Fruit fly (Drosophila melanogaster) whole organism, embryonic: Measurements from ENCODE around the gene Sodh1.

Source experiments
- Abd-B ChIP-seq: fragments of 200-800 bp; sonication (Bioruptor generic); optimal IDR thresholded peaks from 2 replicates; lab custom pipeline; 2018; ENCODE audit warnings: missing biosample characterization, mild to moderate bottlenecking, missing genetic modification characterization, moderate library complexity
- Adf1 ChIP-seq: fragments of 200-800 bp; sonication (Bioruptor generic); IDR thresholded peaks from 2 replicates; pipeline ENCODE4 v1.3.6; 2022; ENCODE audit warnings: missing biosample characterization, missing genetic modification characterization
- Bdp1 ChIP-seq: fragments of 200-800 bp; sonication (Bioruptor generic); optimal IDR thresholded peaks from 3 replicates; lab custom pipeline; 2016; ENCODE audit warnings: missing biosample characterization, missing genetic modification characterization
- CG1024 ChIP-seq: fragments of 200-800 bp; sonication (Bioruptor generic); IDR thresholded peaks from 2 replicates; pipeline ENCODE4 v1.3.6; 2022; ENCODE audit warnings: missing biosample characterization, missing genetic modification characterization
- CG10267 ChIP-seq: fragments of 200-800 bp; sonication (Bioruptor generic); optimal IDR thresholded peaks from 2 replicates; lab custom pipeline; 2018; ENCODE audit warnings: missing biosample characterization, mild to moderate bottlenecking, missing genetic modification characterization, moderate library complexity
- CG10431 ChIP-seq: fragments of 200-800 bp; sonication (Bioruptor generic); optimal IDR thresholded peaks from 3 replicates; lab custom pipeline; 2018; ENCODE audit warnings: missing biosample characterization, mild to moderate bottlenecking, missing genetic modification characterization
- CG14014 ChIP-seq: fragments of 200-800 bp; sonication (Bioruptor generic); IDR thresholded peaks from 2 replicates; pipeline ENCODE4 v1.3.6; 2022; ENCODE audit warnings: missing biosample characterization, missing genetic modification characterization
- CG14710 ChIP-seq: fragments of 200-800 bp; sonication (Bioruptor generic); optimal IDR thresholded peaks from 3 replicates; lab custom pipeline; 2019; ENCODE audit warnings: missing biosample characterization, mild to moderate bottlenecking, missing genetic modification characterization, moderate library complexity
- CG17328 ChIP-seq: fragments of 200-800 bp; sonication (Bioruptor generic); IDR thresholded peaks from 2 replicates; pipeline ENCODE4 v1.3.6; 2022; ENCODE audit warnings: missing biosample characterization, missing genetic modification characterization
- CG17361 ChIP-seq: fragments of 200-800 bp; sonication (Bioruptor generic); IDR thresholded peaks from 3 replicates; pipeline ENCODE4 v1.3.6; 2022; ENCODE audit warnings: missing biosample characterization, missing genetic modification characterization
- CG17385 ChIP-seq: fragments of 200-800 bp; sonication (Bioruptor generic); optimal IDR thresholded peaks from 3 replicates; lab custom pipeline; 2018; ENCODE audit warnings: missing biosample characterization, mild to moderate bottlenecking, missing genetic modification characterization
- CG17568 ChIP-seq: fragments of 200-800 bp; sonication (Bioruptor generic); optimal IDR thresholded peaks from 2 replicates; lab custom pipeline; 2018; ENCODE audit warnings: missing biosample characterization, mild to moderate bottlenecking, missing genetic modification characterization, moderate library complexity
- CG18476 ChIP-seq: fragments of 200-800 bp; sonication (Bioruptor generic); optimal IDR thresholded peaks from 2 replicates; lab custom pipeline; 2016; ENCODE audit warnings: missing biosample characterization, mild to moderate bottlenecking, missing genetic modification characterization
- CG31441 ChIP-seq: fragments of 200-800 bp; sonication (Bioruptor generic); IDR thresholded peaks from 2 replicates; pipeline ENCODE4 v1.3.6; 2022; ENCODE audit warnings: missing biosample characterization, missing genetic modification characterization
- CG42726 ChIP-seq: fragments of 200-800 bp; sonication (Bioruptor generic); IDR thresholded peaks from 2 replicates; pipeline ENCODE4 v1.3.6; 2022; ENCODE audit warnings: missing biosample characterization, missing genetic modification characterization; ENCODE audit not compliant: partially characterized antibody
- CG4617 ChIP-seq: fragments of 200-800 bp; sonication (Bioruptor generic); optimal IDR thresholded peaks from 3 replicates; lab custom pipeline; 2016; ENCODE audit warnings: missing biosample characterization, missing genetic modification characterization, borderline replicate concordance
- CG4854 ChIP-seq: fragments of 200-800 bp; sonication (Bioruptor generic); optimal IDR thresholded peaks from 2 replicates; lab custom pipeline; 2016; ENCODE audit warnings: missing biosample characterization, missing genetic modification characterization, inconsistent platforms
- CG6175 ChIP-seq: fragments of 200-800 bp; sonication (Bioruptor generic); IDR thresholded peaks from 3 replicates; pipeline ENCODE4 v1.3.6; 2022; ENCODE audit warnings: missing biosample characterization, missing genetic modification characterization
- CG6272 ChIP-seq: fragments of 200-800 bp; sonication (Bioruptor generic); IDR thresholded peaks from 2 replicates; pipeline ENCODE4 v1.3.6; 2022; ENCODE audit warnings: missing biosample characterization, missing genetic modification characterization
- CG7987 ChIP-seq: fragments of 200-800 bp; sonication (Bioruptor generic); optimal IDR thresholded peaks from 2 replicates; lab custom pipeline; 2018; ENCODE audit warnings: missing biosample characterization, mild to moderate bottlenecking, missing genetic modification characterization, moderate library complexity
- CG8924 ChIP-seq: fragments of 200-800 bp; optimal IDR thresholded peaks from 3 replicates; lab custom pipeline; 2019; ENCODE audit warnings: missing biosample characterization, mild to moderate bottlenecking, missing genetic modification characterization, moderate library complexity
- Fer3 ChIP-seq: fragments of 200-800 bp; sonication (Bioruptor generic); optimal IDR thresholded peaks from 2 replicates; lab custom pipeline; 2018; ENCODE audit warnings: missing biosample characterization, mild to moderate bottlenecking, missing genetic modification characterization, moderate library complexity
- HHEX ChIP-seq: fragments of 200-800 bp; sonication (Bioruptor generic); optimal IDR thresholded peaks from 3 replicates; lab custom pipeline; 2017; ENCODE audit warnings: missing biosample characterization, mild to moderate bottlenecking, missing genetic modification characterization, missing genetic modification reagents
- HLH4C ChIP-seq: fragments of 200-800 bp; sonication (Bioruptor generic); IDR thresholded peaks from 3 replicates; pipeline ENCODE4 v1.3.6; 2022; ENCODE audit warnings: missing biosample characterization, missing genetic modification characterization; ENCODE audit not compliant: partially characterized antibody
- Hmx ChIP-seq: fragments of 200-800 bp; sonication (Bioruptor generic); optimal IDR thresholded peaks from 2 replicates; lab custom pipeline; 2016; ENCODE audit warnings: missing biosample characterization, missing genetic modification characterization
- MBD-R2 ChIP-seq: fragments of 200-800 bp; sonication (Bioruptor generic); IDR thresholded peaks from 2 replicates; pipeline ENCODE4 v1.3.6; 2022; ENCODE audit warnings: missing biosample characterization, missing genetic modification characterization
- Mrtf ChIP-seq: fragments of 200-800 bp; sonication (Bioruptor generic); IDR thresholded peaks from 3 replicates; pipeline ENCODE4 v1.3.6; 2022; ENCODE audit warnings: missing biosample characterization, missing genetic modification characterization
- NFAT ChIP-seq: fragments of 200-800 bp; sonication (Bioruptor generic); IDR thresholded peaks from 2 replicates; pipeline ENCODE4 v1.3.6; 2022; ENCODE audit warnings: missing biosample characterization, missing genetic modification characterization
- Nf-YC ChIP-seq: fragments of 200-800 bp; optimal IDR thresholded peaks from 3 replicates; lab custom pipeline; 2019; ENCODE audit warnings: missing biosample characterization, mild to moderate bottlenecking, missing genetic modification characterization, moderate library complexity
- YL-1 ChIP-seq: fragments of 200-800 bp; sonication (Bioruptor generic); optimal IDR thresholded peaks from 3 replicates; lab custom pipeline; 2017; ENCODE audit warnings: missing biosample characterization, mild to moderate bottlenecking, missing genetic modification characterization
- bbx ChIP-seq: fragments of 200-800 bp; sonication (Bioruptor generic); IDR thresholded peaks from 2 replicates; pipeline ENCODE4 v1.3.6; 2022; ENCODE audit warnings: missing biosample characterization, missing genetic modification characterization; ENCODE audit not compliant: partially characterized antibody
- bcd ChIP-seq: fragments of 200-800 bp; sonication (Bioruptor generic); optimal IDR thresholded peaks from 2 replicates; lab custom pipeline; 2017; ENCODE audit warnings: missing biosample characterization, mild to moderate bottlenecking, missing genetic modification characterization
- bigmax ChIP-seq: fragments of 200-800 bp; sonication (Bioruptor generic); optimal IDR thresholded peaks from 2 replicates; lab custom pipeline; 2018; ENCODE audit warnings: missing biosample characterization, mild to moderate bottlenecking, missing genetic modification characterization
- bsh ChIP-seq, 2 experiments: fragments of 200-800 bp; sonication (Bioruptor generic); optimal IDR thresholded peaks; 2 replicates each; lab custom pipeline; 2017 to 2018; ENCODE audit warnings: mild to moderate bottlenecking in 2 of 2, missing biosample characterization in 2 of 2, missing genetic modification characterization in 2 of 2, moderate library complexity in 1 of 2
- emc ChIP-seq: fragments of 200-800 bp; sonication (Bioruptor generic); optimal IDR thresholded peaks from 2 replicates; lab custom pipeline; 2016; ENCODE audit warnings: missing biosample characterization, missing genetic modification characterization
- fd64A ChIP-seq: fragments of 200-800 bp; sonication (Bioruptor generic); optimal IDR thresholded peaks from 3 replicates; lab custom pipeline; 2018; ENCODE audit warnings: missing biosample characterization, mild to moderate bottlenecking, missing genetic modification characterization
- grn ChIP-seq: fragments of 200-800 bp; sonication (Bioruptor generic); optimal IDR thresholded peaks from 3 replicates; lab custom pipeline; 2017; ENCODE audit warnings: missing biosample characterization, missing genetic modification characterization
- gsb ChIP-seq: fragments of 200-800 bp; sonication (Bioruptor generic); IDR thresholded peaks from 2 replicates; pipeline ENCODE4 v1.3.6; 2022; ENCODE audit warnings: missing biosample characterization, missing genetic modification characterization
- hb ChIP-seq: fragments of 200-800 bp; sonication (Bioruptor generic); IDR thresholded peaks from 3 replicates; pipeline ENCODE4 v1.3.6; 2022; ENCODE audit warnings: missing biosample characterization, missing genetic modification characterization; ENCODE audit not compliant: partially characterized antibody
- kni ChIP-seq: fragments of 200-800 bp; sonication (Bioruptor generic); optimal IDR thresholded peaks from 3 replicates; lab custom pipeline; 2017; ENCODE audit warnings: mild to moderate bottlenecking, missing biosample characterization, missing genetic modification reagents, missing genetic modification characterization
- lola ChIP-seq, 3 experiments: fragments of >200 bp in 2 of 3; fragments of 200-800 bp in 1 of 3; sonication (Bioruptor generic) in 1 of 3; optimal IDR thresholded peaks; 2 replicates each; lab custom pipeline; 2017 to 2019; ENCODE audit warnings: missing biosample characterization in 3 of 3, missing genetic modification characterization in 3 of 3, mild to moderate bottlenecking in 1 of 3, moderate library complexity in 1 of 3
- lov ChIP-seq, 2 experiments: fragments of 200-800 bp in 1 of 2; fragments of >200 bp in 1 of 2; sonication (Bioruptor generic) in 1 of 2; IDR thresholded peaks in 1 of 2; optimal IDR thresholded peaks in 1 of 2; 2 replicates in 1 of 2; 3 replicates in 1 of 2; pipeline versions ENCODE4 v1.3.6 to Lab custom; 2017 to 2022; ENCODE audit warnings: missing biosample characterization in 1 of 2, missing genetic modification characterization in 1 of 2
- sob ChIP-seq: fragments of 200-800 bp; sonication (Bioruptor generic); IDR thresholded peaks from 2 replicates; pipeline ENCODE4 v1.3.6; 2022; ENCODE audit warnings: missing biosample characterization, missing genetic modification characterization
- tgo ChIP-seq: fragments of 200-800 bp; sonication (Bioruptor generic); IDR thresholded peaks from 3 replicates; pipeline ENCODE4 v1.3.6; 2022; ENCODE audit warnings: missing biosample characterization, missing genetic modification characterization
- z ChIP-seq: fragments of 200-800 bp; sonication (Bioruptor generic); IDR thresholded peaks from 3 replicates; pipeline ENCODE4 v1.3.6; 2022; ENCODE audit warnings: missing biosample characterization, missing genetic modification characterization
- zen ChIP-seq: fragments of 200-800 bp; sonication (Bioruptor generic); optimal IDR thresholded peaks from 3 replicates; lab custom pipeline; 2018; ENCODE audit warnings: missing biosample characterization, mild to moderate bottlenecking, missing genetic modification characterization, moderate library complexity

The Sodh1 gene

DNA sequence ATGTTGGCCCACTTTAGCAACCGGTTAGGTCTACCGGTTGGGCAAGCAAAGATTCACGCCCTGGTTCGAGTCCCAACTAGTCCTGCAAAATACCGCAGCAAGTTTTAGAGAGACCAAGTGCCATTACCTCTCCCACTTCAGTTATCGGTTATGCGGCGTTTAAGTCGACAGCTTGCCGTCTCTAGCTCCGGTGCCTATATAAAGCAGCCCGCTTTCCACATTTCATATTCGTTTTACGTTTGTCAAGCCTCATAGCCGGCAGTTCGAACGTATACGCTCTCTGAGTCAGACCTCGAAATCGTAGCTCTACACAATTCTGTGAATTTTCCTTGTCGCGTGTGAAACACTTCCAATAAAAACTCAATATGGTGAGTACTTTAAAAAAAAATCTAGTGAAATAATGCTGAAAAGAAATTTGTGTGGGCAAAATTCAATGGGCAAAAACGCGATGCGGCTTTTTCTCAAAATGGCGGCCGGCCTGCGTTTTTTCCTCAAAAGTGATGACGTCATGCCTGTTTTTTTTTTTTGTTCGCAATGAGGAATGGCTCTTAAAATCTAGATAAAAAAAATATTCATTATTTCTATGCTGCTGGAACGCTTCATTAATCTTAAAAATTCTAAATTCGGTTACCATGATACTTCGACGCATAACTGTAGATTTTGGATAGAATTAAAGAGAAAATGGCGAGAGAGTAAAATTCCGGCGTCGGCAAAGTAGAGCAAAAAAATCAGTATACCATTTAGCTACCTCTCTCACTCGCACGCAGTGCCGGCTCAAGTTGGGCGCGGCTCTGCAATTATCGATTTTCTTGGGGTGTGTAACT is 34.5 kb downstream of the Sodh1 start, which contains the start of gene alphaTub84B (continued):
- TF ChIP-seq CG17568 (peak; percentile 48), Adf1 (GFP tag; lab: Robert Waterston, UW) (no peak; the same call in 1 of the 2 replicates), Mrtf (0 out of 3 replicates have a peak, but pooled peaks have one; percentile 26), CG14710 (tag; lab: Kevin White, UChicago) (peak; percentile 54), gsb (GFP tag; lab: Robert Waterston, UW) (peak; percentile 60), CG17361 (GFP tag; lab: Robert Waterston, UW) (peak; percentile 40; the same call in 1 of the 3 replicates), lola (GFP tag; optimal IDR thresholded peaks at IDR 0.05; lab: Kevin White, UChicago) (no peak), CG8924 (tag; lab: Kevin White, UChicago) (peak; percentile 67), bcd (GFP tag; lab: Kevin White, UChicago) (peak; percentile 42), MBD-R2 (peak; percentile 49), CG10267 (peak; percentile 50), CG18476 (GFP tag; lab: Kevin White, UChicago) (peak; percentile 36), HHEX (GFP tag; lab: Kevin White, UChicago) (peak; percentile 74), Hmx (no peak), bigmax (GFP tag; lab: Kevin White, UChicago) (peak; percentile 64), emc (peak; percentile 48), CG14014 (GFP tag; lab: Robert Waterston, UW) (peak; percentile 30; the same call in 1 of the 2 replicates), Bdp1 (GFP tag; lab: Kevin White, UChicago) (peak; percentile 61), Fer3 (peak; percentile 57), CG31441 (GFP tag; lab: Robert Waterston, UW) (peak; percentile 50; the same call in 1 of the 2 replicates), CG4854 (peak; percentile 60), NFAT (peak; percentile 84), tgo (peak; percentile 51; the same call in 2 of the 3 replicates), CG17385 (peak; percentile 77), CG6175 (0 out of 3 replicates have a peak, but pooled peaks have one; percentile 67), CG42726 (GFP tag; lab: Robert Waterston, UW) (peak; percentile 89), CG4617 (GFP tag; lab: Kevin White, UChicago) (no peak), fd64A (GFP tag; lab: Kevin White, UChicago) (peak; percentile 63), CG17328 (GFP tag; lab: Robert Waterston, UW) (peak; percentile 67), sob (GFP tag; lab: Robert Waterston, UW) (peak; percentile 82), kni (peak; percentile 88), bbx (GFP tag; lab: Robert Waterston, UW) (peak; percentile 69), Abd-B (no peak), hb (GFP tag; lab: Robert Waterston, UW) (0 out of 3 replicates have a peak, but pooled peaks have one; percentile 41), z (GFP tag; lab: Robert Waterston, UW) (no peak), HLH4C (GFP tag; lab: Robert Waterston, UW) (peak; percentile 51; the same call in 2 of the 3 replicates), YL-1 (peak; percentile 90), CG7987 (GFP tag; lab: Kevin White, UChicago) (peak; percentile 85), CG6272 (GFP tag; lab: Robert Waterston, UW) (peak; percentile 39; the same call in 1 of the 2 replicates), lov (optimal IDR thresholded peaks at IDR 0.05; lab: Kevin White, UChicago) (no peak), lov (GFP tag; IDR thresholded peaks at IDR 0.05; lab: Robert Waterston, UW) (peak; percentile 88), CG1024 (no peak; the same call in 1 of the 2 replicates), Nf-YC (tag; lab: Kevin White, UChicago) (peak; percentile 43), CG10431 (GFP tag; lab: Kevin White, UChicago) (peak; percentile 75), grn (GFP tag; lab: Kevin White, UChicago) (peak; percentile 62), zen (tag; lab: Kevin White, UChicago) (peak; percentile 34), bsh (GFP tag; optimal IDR thresholded peaks at IDR 0.05; lab: Kevin White, UChicago) (peak; percentile 32 to 47)
